Worm (Caenorhabditis elegans) whole organism, L2 larva: ENCODE measurements around the gene F42H10.3.
A peak's percentile ranks its signal among the peaks of the same experiment; 100 is the strongest.

Experiments
- C34F6.9 ChIP-seq: fragments of 150-350 bp; optimal IDR thresholded peaks from 2 replicates; lab custom pipeline; 2014; ENCODE audit warnings: missing biosample characterization, missing genetic modification characterization
- F13H6.1 ChIP-seq: sonication (generic microtip); optimal IDR thresholded peaks from 2 replicates; lab custom pipeline; 2016; ENCODE audit warnings: missing genetic modification characterization, missing compliant biosample characterization
- Y55F3AM.14 ChIP-seq: fragments of 200-800 bp; sonication (Bioruptor generic); optimal IDR thresholded peaks from 2 replicates; lab custom pipeline; 2018; ENCODE audit warnings: mild to moderate bottlenecking, missing genetic modification characterization, missing compliant biosample characterization
- ZK546.5 ChIP-seq: sonication (generic microtip); optimal IDR thresholded peaks from 2 replicates; lab custom pipeline; 2017; ENCODE audit warnings: missing biosample characterization, missing genetic modification characterization
- aly-2 ChIP-seq: fragments of 150-350 bp; optimal IDR thresholded peaks from 2 replicates; lab custom pipeline; 2014; ENCODE audit warnings: missing biosample characterization, missing genetic modification characterization
- ama-1 ChIP-seq: fragments of 150-350 bp; optimal IDR thresholded peaks from 2 replicates; lab custom pipeline; 2018; ENCODE audit warnings: inconsistent platforms
- blmp-1 ChIP-seq: sonication (generic microtip); optimal IDR thresholded peaks from 2 replicates; lab custom pipeline; 2017; ENCODE audit warnings: missing genetic modification characterization, mild to moderate bottlenecking, missing compliant biosample characterization, antibody characterized with exemption, moderate library complexity; ENCODE audit not compliant: insufficient read depth
- ceh-82 ChIP-seq: fragments of 150-350 bp; optimal IDR thresholded peaks from 2 replicates; lab custom pipeline; 2014; ENCODE audit warnings: missing biosample characterization, missing genetic modification characterization
- crh-2 ChIP-seq: sonication (generic microtip); optimal IDR thresholded peaks from 2 replicates; lab custom pipeline; 2017; ENCODE audit warnings: missing biosample characterization, missing genetic modification characterization
- egl-27 ChIP-seq: sonication (generic microtip); optimal IDR thresholded peaks from 3 replicates; lab custom pipeline; 2017; ENCODE audit warnings: missing biosample characterization, missing genetic modification reagents, missing genetic modification characterization
- elt-3 ChIP-seq: sonication (generic microtip); optimal IDR thresholded peaks from 2 replicates; lab custom pipeline; 2017; ENCODE audit warnings: missing biosample characterization, missing genetic modification characterization
- fos-1 ChIP-seq: fragments of 150-350 bp; optimal IDR thresholded peaks from 2 replicates; lab custom pipeline; 2014; ENCODE audit warnings: missing biosample characterization, missing genetic modification characterization
- lin-11 ChIP-seq: fragments of 150-350 bp; sonication (generic microtip); optimal IDR thresholded peaks from 2 replicates; lab custom pipeline; 2014; ENCODE audit warnings: missing biosample characterization, missing genetic modification characterization, inconsistent platforms, mixed read lengths
- lin-39 ChIP-seq: fragments of 150-350 bp; optimal IDR thresholded peaks from 2 replicates; lab custom pipeline; 2014; ENCODE audit warnings: missing biosample characterization, missing genetic modification reagents, missing genetic modification characterization
- lsy-2 ChIP-seq, 2 experiments: fragments of 150-350 bp in 1 of 2; sonication (generic microtip) in 1 of 2; optimal IDR thresholded peaks; 2 replicates each; lab custom pipeline; 2014 to 2017; ENCODE audit warnings: missing biosample characterization in 2 of 2, missing genetic modification characterization in 2 of 2
- mbf-1 ChIP-seq: sonication (generic microtip); optimal IDR thresholded peaks from 2 replicates; lab custom pipeline; 2017; ENCODE audit warnings: missing biosample characterization, missing genetic modification characterization
- mdl-1 ChIP-seq, 2 experiments: fragments of 150-350 bp in 1 of 2; sonication (generic microtip) in 1 of 2; optimal IDR thresholded peaks; 2 replicates each; lab custom pipeline; 2017; ENCODE audit warnings: missing biosample characterization in 2 of 2, missing genetic modification characterization in 2 of 2
- nhr-129 ChIP-seq: fragments of 150-350 bp; optimal IDR thresholded peaks from 2 replicates; lab custom pipeline; 2014; ENCODE audit warnings: missing biosample characterization, missing genetic modification characterization
- nhr-21 ChIP-seq: fragments of 150-350 bp; optimal IDR thresholded peaks from 2 replicates; lab custom pipeline; 2014; ENCODE audit warnings: missing biosample characterization, missing genetic modification characterization
- nhr-237 ChIP-seq: fragments of 150-350 bp; optimal IDR thresholded peaks from 2 replicates; lab custom pipeline; 2014; ENCODE audit warnings: missing biosample characterization, missing genetic modification characterization
- nhr-25 ChIP-seq: fragments of 150-350 bp; sonication (generic microtip); optimal IDR thresholded peaks from 3 replicates; lab custom pipeline; 2014; ENCODE audit warnings: missing biosample characterization, missing genetic modification characterization
- sma-3 ChIP-seq: sonication (generic microtip); optimal IDR thresholded peaks from 2 replicates; lab custom pipeline; 2016; ENCODE audit warnings: missing genetic modification reagents, missing genetic modification characterization, missing compliant biosample characterization
- snpc-4 ChIP-seq: fragments of 150-350 bp; optimal IDR thresholded peaks from 2 replicates; lab custom pipeline; 2014; ENCODE audit warnings: missing biosample characterization, missing genetic modification characterization
- unc-39 ChIP-seq: fragments of 150-350 bp; optimal IDR thresholded peaks from 2 replicates; lab custom pipeline; 2014; ENCODE audit warnings: missing biosample characterization, missing genetic modification characterization
- unc-55 ChIP-seq: fragments of 150-350 bp; sonication (generic microtip); optimal IDR thresholded peaks from 3 replicates; lab custom pipeline; 2014; ENCODE audit warnings: missing biosample characterization, missing genetic modification reagents, missing genetic modification characterization
- zag-1 ChIP-seq: fragments of 150-350 bp; optimal IDR thresholded peaks from 2 replicates; lab custom pipeline; 2014; ENCODE audit warnings: missing biosample characterization, missing genetic modification characterization
- ztf-1 ChIP-seq: fragments of 200-800 bp; sonication (Bioruptor generic); conservative IDR thresholded peaks from 2 replicates; pipeline ENCODE4 v1.3.6; 2022; ENCODE audit warnings: missing genetic modification characterization, missing compliant biosample characterization
- ztf-11 ChIP-seq: sonication (generic microtip); optimal IDR thresholded peaks from 2 replicates; lab custom pipeline; 2017; ENCODE audit warnings: missing biosample characterization, missing genetic modification characterization
- ztf-4 ChIP-seq: fragments of 150-350 bp; optimal IDR thresholded peaks from 2 replicates; lab custom pipeline; 2014; ENCODE audit warnings: missing biosample characterization, missing genetic modification characterization

F42H10.3 gene

DNA sequence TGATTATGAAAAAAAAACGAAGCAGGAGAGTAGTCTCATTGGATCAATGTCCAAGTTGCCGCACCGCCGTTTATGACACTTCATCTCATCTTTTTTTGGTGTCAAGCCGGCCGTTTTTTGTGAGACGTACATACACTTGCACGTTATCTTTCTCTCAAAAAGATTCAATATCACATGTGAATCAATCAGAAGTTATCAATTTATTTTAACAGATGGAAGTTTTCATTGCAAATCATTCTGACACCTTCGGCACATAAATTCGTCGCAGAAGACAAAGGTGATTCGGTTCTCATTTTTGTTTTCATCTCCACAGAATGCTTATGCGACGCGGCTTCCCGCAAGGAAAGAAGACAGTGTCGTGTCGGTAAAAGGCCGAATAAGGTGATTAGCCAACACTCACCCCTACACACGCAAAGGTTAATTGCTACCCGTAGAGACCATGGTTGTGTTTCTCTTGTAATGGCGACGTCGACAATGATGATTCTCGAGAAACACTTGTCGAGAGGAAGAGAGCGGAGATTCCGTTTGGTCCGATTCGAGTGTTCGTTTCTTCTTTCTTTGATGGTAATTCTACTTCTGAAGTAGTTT lies 20.3 kb downstream of the F42H10.3 start:
- TF ChIP-seq fos-1 (peak; percentile 22), nhr-21 (tag; lab: Kevin White, UChicago) (peak; percentile 55), ztf-1 (GFP tag; lab: Robert Waterston, UW) (no peak)

DNA sequence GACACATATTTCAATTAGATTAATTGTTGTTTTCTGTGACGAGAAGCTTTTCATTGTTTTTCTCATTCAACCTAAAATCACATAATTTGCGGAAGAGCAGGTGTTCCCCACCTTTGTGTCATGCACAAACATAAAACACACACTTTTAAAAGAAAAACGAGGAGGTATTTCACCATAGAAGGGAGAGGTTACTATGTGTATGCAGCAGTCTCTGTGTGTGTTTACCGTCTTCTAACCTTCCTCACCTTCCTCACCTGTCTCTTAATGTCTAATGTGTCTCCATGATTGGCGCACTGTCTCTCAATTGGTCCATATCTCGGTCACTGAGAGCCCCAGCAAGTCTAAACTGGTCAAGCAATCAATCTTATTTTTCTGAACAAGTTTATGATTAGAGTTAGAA lies 22.4 kb downstream of the F42H10.3 start:
- peak; percentile 26 for TF ChIP-seq fos-1
- TF ChIP-seq snpc-4 (tag; lab: Kevin White, UChicago) = no peak

DNA sequence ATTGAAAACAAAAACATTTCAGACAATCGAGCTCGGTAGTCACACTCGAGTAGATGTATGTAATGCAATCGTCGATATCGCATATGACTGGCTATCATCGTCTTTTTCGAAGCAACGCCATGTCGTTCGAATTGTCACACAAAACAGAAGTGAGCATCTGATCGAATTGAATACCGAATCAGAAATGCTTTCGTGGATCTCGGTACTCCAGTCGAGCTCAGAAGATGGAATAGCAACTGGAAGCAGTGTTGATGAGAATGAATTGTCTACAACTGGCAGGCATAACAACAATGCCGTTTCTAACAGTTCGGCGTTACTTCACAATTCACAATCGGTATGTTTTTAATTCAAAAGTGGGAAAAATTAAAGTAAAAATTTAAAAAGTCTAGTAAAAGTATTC lies 25.3 kb downstream of the F42H10.3 start:
- TF ChIP-seq Y55F3AM.14 (GFP tag; lab: Kevin White, UChicago) (no peak), nhr-237 (tag; lab: Kevin White, UChicago) (no peak), F13H6.1 (tag; lab: Kevin White, UChicago) (no peak), ceh-82 (no peak), elt-3 (tag; lab: Kevin White, UChicago) (no peak), egl-27 (tag; lab: Kevin White, UChicago) (no peak), aly-2 (tag; lab: Kevin White, UChicago) (no peak), lin-11 (no peak), unc-39 (no peak), sma-3 (GFP tag; lab: Kevin White, UChicago) (no peak), ztf-4 (no peak)
- TF ChIP-seq, all 48 proteins: peak for 0

DNA sequence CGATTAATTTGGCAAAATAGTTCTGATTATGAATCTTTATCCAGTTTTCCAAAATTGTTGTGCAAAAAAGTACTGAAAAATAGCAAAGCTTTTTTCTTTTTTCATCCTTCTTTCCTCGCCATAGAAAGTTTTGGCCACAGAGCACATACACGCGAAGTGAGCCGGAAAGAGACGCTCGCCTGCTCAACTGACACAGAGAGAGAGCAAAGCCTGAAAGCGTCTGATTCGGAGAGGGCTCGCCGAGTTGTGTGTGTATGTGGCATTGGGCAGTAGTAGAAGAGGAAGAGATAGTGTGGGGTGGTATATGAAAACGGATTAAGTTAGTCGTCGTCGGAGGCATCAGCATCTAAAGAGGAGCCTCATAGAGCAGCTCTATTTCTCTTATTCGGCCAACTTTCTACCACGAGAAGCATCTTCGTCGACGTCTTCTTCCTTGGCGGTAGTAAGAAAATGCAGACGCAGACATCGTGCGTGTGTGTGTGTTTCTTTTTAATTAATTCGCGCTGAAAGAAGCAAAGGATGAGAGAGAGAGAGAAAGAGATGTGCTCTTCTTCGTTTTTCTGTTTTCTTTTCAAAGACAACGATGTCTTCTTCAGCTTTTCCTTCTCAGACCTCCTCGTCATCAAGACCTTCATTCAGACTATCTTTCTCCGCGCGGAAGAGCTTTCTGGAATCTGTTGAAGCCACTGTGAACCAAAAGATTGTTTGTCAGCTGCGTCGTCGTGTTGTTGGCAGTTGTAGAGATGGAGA lies 25.9 kb downstream of the F42H10.3 start:
- TF ChIP-seq nhr-129 (tag; lab: Kevin White, UChicago) (peak; percentile 45), crh-2 (tag; lab: Kevin White, UChicago) (peak; percentile 31), zag-1 (tag; lab: Kevin White, UChicago) (no peak), unc-55 (peak; percentile 49), mdl-1 (tag; optimal IDR thresholded peaks at IDR 0.05; lab: Kevin White, UChicago) (peak in 1 of 2 experiments; percentile 69), unc-39 (no peak), C34F6.9 (tag; lab: Kevin White, UChicago) (peak; percentile 37), lsy-2 (tag; optimal IDR thresholded peaks at IDR 0.05; lab: Kevin White, UChicago) (peak in 1 of 2 experiments; percentile 45)

DNA sequence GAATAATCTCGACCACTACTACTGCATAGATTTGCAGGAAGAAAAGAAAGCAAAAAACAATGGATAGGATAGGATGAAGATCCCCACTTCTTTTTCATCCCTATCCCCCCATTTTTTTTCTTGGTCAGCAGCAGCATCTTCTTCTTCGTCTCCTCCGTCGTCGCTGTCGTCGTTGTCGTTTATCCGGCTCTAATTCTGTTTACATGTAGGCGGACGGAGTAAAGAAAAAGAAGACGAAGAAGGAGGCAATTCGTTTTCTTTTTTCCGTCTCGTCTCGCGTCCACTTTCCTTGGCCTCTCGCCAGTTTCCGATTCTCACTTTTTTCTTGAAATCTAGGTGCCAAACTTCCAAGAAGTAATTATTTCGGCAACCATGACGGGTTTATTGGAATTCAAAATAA lies 27.8 kb downstream of the F42H10.3 start:
- TF ChIP-seq nhr-21 (tag; lab: Kevin White, UChicago) (no peak), lin-11 (no peak), F13H6.1 (tag; lab: Kevin White, UChicago) (peak; percentile 12), mbf-1 (tag; lab: Kevin White, UChicago) (no peak), ztf-11 (tag; lab: Kevin White, UChicago) (no peak), unc-55 (peak; percentile 6), blmp-1 (tag; lab: Kevin White, UChicago) (no peak), C34F6.9 (tag; lab: Kevin White, UChicago) (no peak), nhr-25 (tag; lab: Kevin White, UChicago) (no peak), aly-2 (tag; lab: Kevin White, UChicago) (no peak), nhr-129 (tag; lab: Kevin White, UChicago) (peak; percentile 20), snpc-4 (tag; lab: Kevin White, UChicago) (no peak), ztf-4 (no peak), ceh-82 (no peak), lin-39 (tag; lab: Kevin White, UChicago) (no peak), crh-2 (tag; lab: Kevin White, UChicago) (peak; percentile 24), zag-1 (tag; lab: Kevin White, UChicago) (no peak), lsy-2 (tag; optimal IDR thresholded peaks at IDR 0.05; lab: Kevin White, UChicago) (peak in 1 of 2 experiments; percentile 3), ztf-1 (GFP tag; lab: Robert Waterston, UW) (no peak), ZK546.5 (tag; lab: Kevin White, UChicago) (no peak)

DNA sequence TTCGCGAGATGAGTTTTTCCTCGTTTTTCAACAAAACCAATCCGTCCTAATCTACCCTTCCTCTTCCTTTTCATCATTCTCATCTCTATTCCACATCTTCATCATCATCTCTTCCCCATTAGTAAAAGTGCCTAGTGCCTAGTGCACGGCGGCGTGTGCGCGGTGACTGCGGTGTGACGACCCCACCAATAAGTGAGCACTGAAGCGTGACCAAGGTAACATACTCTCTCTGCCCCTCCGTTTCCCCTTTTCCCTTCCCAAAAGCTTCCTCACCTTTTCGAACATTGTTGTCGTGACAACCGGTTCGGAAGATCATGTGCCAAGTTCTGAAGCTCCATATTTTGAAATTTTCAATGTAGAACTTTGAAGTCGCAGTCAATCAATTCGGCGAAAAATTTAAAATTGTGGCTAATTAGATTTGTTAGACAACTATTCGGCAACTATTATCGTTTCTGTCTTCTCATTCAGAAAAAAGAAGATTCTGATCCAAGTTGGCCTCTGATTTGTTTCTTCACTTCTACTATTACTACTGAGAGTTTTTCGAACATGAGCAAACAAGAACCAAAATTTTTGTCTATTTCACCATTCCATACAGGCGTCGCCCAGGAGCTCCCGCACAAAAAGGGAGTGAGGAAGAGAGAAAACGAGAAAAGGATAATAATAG lies 28.5 kb downstream of the F42H10.3 start:
- TF ChIP-seq nhr-129 (tag; lab: Kevin White, UChicago) = peak; percentile 1
- TF ChIP-seq ama-1 (lab: Kevin White, UChicago) = no peak
- TF ChIP-seq, all 48 proteins: peak for 1
